Worm (Caenorhabditis elegans) whole organism, young adult: ENCODE data around the gene lmtr-5.

Experiments
- madf-6 ChIP-seq: fragments of 200-800 bp; sonication (Bioruptor generic); IDR thresholded peaks from 2 replicates; pipeline ENCODE4 v1.3.6; 2022; ENCODE audit warnings: missing genetic modification reagents, missing genetic modification characterization, missing compliant biosample characterization
- pha-4 ChIP-seq: fragments of 150-350 bp; sonication (generic microtip); optimal IDR thresholded peaks from 2 replicates; lab custom pipeline; 2014; ENCODE audit warnings: missing biosample characterization, missing genetic modification reagents, missing genetic modification characterization
- rec-8 ChIP-seq, 2 experiments: sonication (generic microtip); optimal IDR thresholded peaks; 2 replicates each; lab custom pipeline; 2016; ENCODE audit warnings: mild to moderate bottlenecking in 2 of 2, missing genetic modification characterization in 2 of 2, missing genetic modification reagents in 2 of 2, missing genotype in 2 of 2, missing biosample characterization in 1 of 2, missing compliant biosample characterization in 1 of 2, moderate library complexity in 1 of 2
- ztf-6 ChIP-seq: fragments of 200-800 bp; sonication (Bioruptor generic); IDR thresholded peaks from 2 replicates; pipeline ENCODE4 v1.3.6; 2022; ENCODE audit warnings: missing genetic modification reagents, missing genetic modification characterization, missing compliant biosample characterization

ce11 chrIII:3232650-3233152 lies 49.2 kb downstream of the lmtr-5 start, which contains the start of gene Y53G8AL.1:
- no peak for TF ChIP-seq rec-8 (tag; optimal IDR thresholded peaks at IDR 0.05; lab: Kevin White, UChicago)
- no peak for TF ChIP-seq ztf-6
- TF ChIP-seq pha-4 (tag; lab: Kevin White, UChicago) = no peak
- no peak for TF ChIP-seq madf-6 (GFP tag; lab: Robert Waterston, UW)
